Fruit fly (Drosophila melanogaster) whole organism, wandering third instar larva: ENCODE measurements around the gene CG12608.

ENCODE experiments used
- CG9705 ChIP-seq: fragments of 200-800 bp; sonication (Bioruptor generic); optimal IDR thresholded peaks from 2 replicates; lab custom pipeline; 2018; ENCODE audit warnings: missing biosample characterization, mild to moderate bottlenecking, missing genetic modification characterization
- CrebA ChIP-seq: fragments of 200-800 bp; sonication (Bioruptor generic); optimal IDR thresholded peaks from 2 replicates; lab custom pipeline; 2016; ENCODE audit warnings: missing biosample characterization, mild to moderate bottlenecking, missing genetic modification characterization, borderline replicate concordance
- Dfd ChIP-seq: fragments of >200 bp; optimal IDR thresholded peaks from 2 replicates; lab custom pipeline; 2017; ENCODE audit warnings: missing biosample characterization, missing genetic modification characterization
- Dif ChIP-seq: fragments of 200-275, 200-300 bp; sonication (Bioruptor generic); optimal IDR thresholded peaks from 2 replicates; lab custom pipeline; 2018; ENCODE audit warnings: missing biosample characterization, missing genetic modification characterization; ENCODE audit not compliant: partially characterized antibody
- GATAd ChIP-seq: sonication (Bioruptor generic); optimal IDR thresholded peaks from 2 replicates; lab custom pipeline; 2016; ENCODE audit warnings: missing biosample characterization, missing genetic modification characterization
- HLH106 ChIP-seq: fragments of 200-800 bp; optimal IDR thresholded peaks from 3 replicates; lab custom pipeline; 2019; ENCODE audit warnings: missing biosample characterization, mild to moderate bottlenecking, missing genetic modification characterization, moderate library complexity
- Hr78 ChIP-seq: fragments of >200 bp; optimal IDR thresholded peaks from 2 replicates; lab custom pipeline; 2017; ENCODE audit warnings: missing biosample characterization, missing genetic modification characterization
- Hr83 ChIP-seq: fragments of 200-300 bp; sonication (Bioruptor generic); optimal IDR thresholded peaks from 2 replicates; lab custom pipeline; 2016; ENCODE audit warnings: missing biosample characterization, mild to moderate bottlenecking, missing genetic modification characterization, moderate library complexity; ENCODE audit not compliant: poor library complexity, severe bottlenecking
- Mio ChIP-seq: sonication (Bioruptor generic); optimal IDR thresholded peaks from 2 replicates; lab custom pipeline; 2016; ENCODE audit warnings: missing biosample characterization, missing genetic modification characterization
- Myc ChIP-seq: fragments of >200 bp; optimal IDR thresholded peaks from 2 replicates; lab custom pipeline; 2017
- N ChIP-seq: fragments of >200 bp; optimal IDR thresholded peaks from 2 replicates; lab custom pipeline; 2018; ENCODE audit warnings: missing biosample characterization, missing external identifiers, missing genetic modification characterization
- OdsH ChIP-seq: fragments of 200-800 bp; sonication (Bioruptor generic); optimal IDR thresholded peaks from 2 replicates; lab custom pipeline; 2016; ENCODE audit warnings: missing biosample characterization, mild to moderate bottlenecking, missing genetic modification characterization
- Rel ChIP-seq, 2 experiments: fragments of 200-800 bp; sonication (Bioruptor generic) in 1 of 2; optimal IDR thresholded peaks; 2 replicates in 1 of 2; 3 replicates in 1 of 2; lab custom pipeline; 2016 to 2019; ENCODE audit warnings: mild to moderate bottlenecking in 2 of 2, missing biosample characterization in 2 of 2, missing genetic modification characterization in 2 of 2, moderate library complexity in 1 of 2
- Sp1 ChIP-seq: fragments of 200-800 bp; sonication (Bioruptor generic); optimal IDR thresholded peaks from 3 replicates; lab custom pipeline; 2019; ENCODE audit warnings: missing biosample characterization, mild to moderate bottlenecking, missing genetic modification characterization, moderate library complexity
- Vsx2 ChIP-seq: fragments of 200-300, 225-300 bp; sonication (Bioruptor generic); optimal IDR thresholded peaks from 2 replicates; lab custom pipeline; 2018; ENCODE audit warnings: missing biosample characterization, missing genetic modification characterization; ENCODE audit not compliant: partially characterized antibody
- brk ChIP-seq: fragments of 200-800 bp; sonication (Bioruptor generic); optimal IDR thresholded peaks from 2 replicates; lab custom pipeline; 2016; ENCODE audit warnings: missing biosample characterization, mild to moderate bottlenecking, missing genetic modification characterization
- dmrt93B ChIP-seq: fragments of 200-800 bp; sonication (Bioruptor generic); optimal IDR thresholded peaks from 2 replicates; lab custom pipeline; 2018; ENCODE audit warnings: missing biosample characterization, mild to moderate bottlenecking, missing genetic modification characterization
- dsf ChIP-seq: sonication (Bioruptor generic); optimal IDR thresholded peaks from 2 replicates; lab custom pipeline; 2016; ENCODE audit warnings: missing biosample characterization, missing genetic modification characterization, borderline replicate concordance
- foxo ChIP-seq, 2 experiments: fragments of 200-800 bp; sonication (Bioruptor generic); optimal IDR thresholded peaks; 2 replicates in 1 of 2; 3 replicates in 1 of 2; lab custom pipeline; 2016 to 2017; ENCODE audit warnings: missing biosample characterization in 2 of 2, missing genetic modification characterization in 2 of 2
- h ChIP-seq: fragments of 200-800 bp; sonication (Bioruptor generic); optimal IDR thresholded peaks from 3 replicates; lab custom pipeline; 2016; ENCODE audit warnings: missing biosample characterization, mild to moderate bottlenecking, missing genetic modification characterization
- jim ChIP-seq: fragments of 175-275, 200-325 bp; sonication (Bioruptor generic); optimal IDR thresholded peaks from 2 replicates; lab custom pipeline; 2016; ENCODE audit warnings: missing biosample characterization, mild to moderate bottlenecking, missing genetic modification characterization
- pan ChIP-seq: fragments of >200 bp; optimal IDR thresholded peaks from 2 replicates; lab custom pipeline; 2017
- rgr ChIP-seq: fragments of 200-800 bp; sonication (Bioruptor generic); optimal IDR thresholded peaks from 3 replicates; lab custom pipeline; 2016; ENCODE audit warnings: missing biosample characterization, mild to moderate bottlenecking, missing genetic modification characterization

Gene CG12608

dm6 chrX:15313829-15314324, 30.5 kb downstream of the CG12608 start:
- peak; percentile 59 for TF ChIP-seq Dfd (GFP tag; lab: Kevin White, UChicago)
- no peak for TF ChIP-seq CG9705 (GFP tag; lab: Kevin White, UChicago)

dm6 chrX:15313389-15313788, 31.0 kb downstream of the CG12608 start:
- no peak for TF ChIP-seq jim (GFP tag; lab: Kevin White, UChicago)
- TF ChIP-seq brk (GFP tag; lab: Kevin White, UChicago) = no peak
- no peak for TF ChIP-seq dsf (GFP tag; lab: Kevin White, UChicago)
- TF ChIP-seq Hr83 = no peak
- TF ChIP-seq dmrt93B (GFP tag; lab: Kevin White, UChicago) = no peak
- TF ChIP-seq CG9705 (GFP tag; lab: Kevin White, UChicago) = no peak
- TF ChIP-seq, all 38 proteins: peak for 0

dm6 chrX:15312882-15313154, 31.6 kb downstream of the CG12608 start:
- TF ChIP-seq Mio (GFP tag; lab: Kevin White, UChicago) = no peak

- TF ChIP-seq pan (lab: Kevin White, UChicago) (peak; percentile 73), HLH106 (peak; percentile 20), CrebA (no peak), Dfd (GFP tag; lab: Kevin White, UChicago) (peak; percentile 98), foxo (GFP tag; optimal IDR thresholded peaks at IDR 0.05; lab: Kevin White, UChicago) (peak in 1 of 2 experiments; percentile 17), N (GFP tag; lab: Kevin White, UChicago) (peak; percentile 46), Myc (lab: Kevin White, UChicago) (no peak), Sp1 (GFP tag; lab: Kevin White, UChicago) (peak; percentile 5)
These were observed 32.1 kb downstream of the CG12608 start for dm6 chrX:15312074-15312881.

- no peak for TF ChIP-seq Mio (GFP tag; lab: Kevin White, UChicago)
- TF ChIP-seq HLH106 = no peak
- no peak for TF ChIP-seq CrebA
- TF ChIP-seq dmrt93B (GFP tag; lab: Kevin White, UChicago) = no peak
- TF ChIP-seq Dif (GFP tag; lab: Kevin White, UChicago) = no peak
- no peak for TF ChIP-seq GATAd (GFP tag; lab: Kevin White, UChicago)
- TF ChIP-seq OdsH (GFP tag; lab: Kevin White, UChicago) = no peak
- no peak for TF ChIP-seq Vsx2
These were observed 34.5 kb downstream of the CG12608 start for dm6 chrX:15309918-15310317.

dm6 chrX:15308456-15308954, 35.9 kb downstream of the CG12608 start:
- TF ChIP-seq Hr78 (GFP tag; lab: Kevin White, UChicago) (no peak), pan (lab: Kevin White, UChicago) (no peak), rgr (no peak), Dfd (GFP tag; lab: Kevin White, UChicago) (no peak), Sp1 (GFP tag; lab: Kevin White, UChicago) (no peak), CG9705 (GFP tag; lab: Kevin White, UChicago) (no peak), h (no peak), dmrt93B (GFP tag; lab: Kevin White, UChicago) (no peak), OdsH (GFP tag; lab: Kevin White, UChicago) (no peak)

dm6 chrX:15307485-15308138, 36.8 kb downstream of the CG12608 start:
- TF ChIP-seq Myc (lab: Kevin White, UChicago) (no peak), Rel (GFP tag; optimal IDR thresholded peaks at IDR 0.05; lab: Kevin White, UChicago) (no peak), Rel (tag; optimal IDR thresholded peaks at IDR 0.05; lab: Kevin White, UChicago) (peak; percentile 6)
